Worm (Caenorhabditis elegans) whole organism, mixed stage, embryonic: Measurements from ENCODE around the gene srg-44.

ENCODE experiments used
- blmp-1 ChIP-seq: fragments of 150-350 bp; optimal IDR thresholded peaks from 2 replicates; lab custom pipeline; 2014; ENCODE audit warnings: missing biosample characterization, missing genetic modification characterization
- ceh-83 ChIP-seq: fragments of 200-800 bp; sonication (Bioruptor generic); optimal IDR thresholded peaks from 2 replicates; lab custom pipeline; 2018; ENCODE audit warnings: mild to moderate bottlenecking, missing genetic modification characterization, missing compliant biosample characterization
- ces-1 ChIP-seq: fragments of 150-350 bp; optimal IDR thresholded peaks from 2 replicates; lab custom pipeline; 2014; ENCODE audit warnings: missing biosample characterization, missing genetic modification reagents, missing genetic modification characterization
- elt-1 ChIP-seq: sonication (generic microtip); optimal IDR thresholded peaks from 2 replicates; lab custom pipeline; 2017; ENCODE audit warnings: missing genetic modification characterization, mild to moderate bottlenecking, missing compliant biosample characterization, antibody characterized with exemption, moderate library complexity, borderline replicate concordance; ENCODE audit not compliant: insufficient read depth
- elt-3 ChIP-seq: fragments of 150-350 bp; optimal IDR thresholded peaks from 2 replicates; lab custom pipeline; 2014; ENCODE audit warnings: missing biosample characterization, missing genetic modification characterization
- lin-13 ChIP-seq: fragments of 150-350 bp; optimal IDR thresholded peaks from 2 replicates; lab custom pipeline; 2014; ENCODE audit warnings: missing biosample characterization, missing genetic modification characterization
- lin-32 ChIP-seq: fragments of 200-800 bp; sonication (Bioruptor generic); optimal IDR thresholded peaks from 2 replicates; lab custom pipeline; 2018; ENCODE audit warnings: mild to moderate bottlenecking, missing genetic modification characterization, missing compliant biosample characterization
- lsy-2 ChIP-seq: fragments of 150-350 bp; optimal IDR thresholded peaks from 2 replicates; lab custom pipeline; 2014; ENCODE audit warnings: missing biosample characterization, missing genetic modification characterization
- mep-1 ChIP-seq: fragments of 150-350 bp; optimal IDR thresholded peaks from 2 replicates; lab custom pipeline; 2017; ENCODE audit warnings: missing biosample characterization, missing genetic modification reagents, missing genetic modification characterization, inconsistent platforms
- nhr-12 ChIP-seq: fragments of 150-350 bp; optimal IDR thresholded peaks from 2 replicates; lab custom pipeline; 2014; ENCODE audit warnings: missing biosample characterization, missing genetic modification characterization
- pha-4 ChIP-seq: fragments of 150-350 bp; optimal IDR thresholded peaks from 2 replicates; lab custom pipeline; 2018; ENCODE audit warnings: missing biosample characterization, missing genetic modification reagents, missing genetic modification characterization
- snpc-4 ChIP-seq: fragments of 150-350 bp; optimal IDR thresholded peaks from 2 replicates; lab custom pipeline; 2014; ENCODE audit warnings: missing biosample characterization, missing genetic modification characterization
- sptf-1 ChIP-seq: sonication (generic microtip); optimal IDR thresholded peaks from 2 replicates; lab custom pipeline; 2017; ENCODE audit warnings: mild to moderate bottlenecking, missing genetic modification characterization, moderate library complexity, missing compliant biosample characterization
- zip-8 ChIP-seq: fragments of 150-350 bp; optimal IDR thresholded peaks from 2 replicates; lab custom pipeline; 2014; ENCODE audit warnings: missing biosample characterization, missing genetic modification characterization

ce11 chrV:17339349-17339748 lies 10.8 kb downstream of the srg-44 start:
- TF ChIP-seq elt-3 (no peak), pha-4 (tag; lab: Kevin White, UChicago) (no peak), lin-13 (no peak), ces-1 (no peak), sptf-1 (tag; lab: Kevin White, UChicago) (no peak), snpc-4 (tag; lab: Kevin White, UChicago) (no peak), mep-1 (tag; lab: Kevin White, UChicago) (no peak), ceh-83 (no peak), lsy-2 (tag; lab: Kevin White, UChicago) (no peak), lin-32 (GFP tag; lab: Kevin White, UChicago) (no peak), zip-8 (tag; lab: Kevin White, UChicago) (no peak), nhr-12 (tag; lab: Kevin White, UChicago) (no peak), blmp-1 (tag; lab: Kevin White, UChicago) (no peak), elt-1 (tag; lab: Kevin White, UChicago) (no peak)
